Worm (Caenorhabditis elegans): Measurements from ENCODE around the gene fubl-2.

Gene fubl-2

ce11 chrIII:7087691-7088323 lies at the start of gene fubl-2:
TSS of gene fubl-2 (minus strand) at chrIII:7087741.
- TF ChIP-seq unc-39 (tag; optimal IDR thresholded peaks at IDR 0.05) (no peak), R02D3.7 (tag; optimal IDR thresholded peaks at IDR 0.05) (peak; percentile 44), nhr-43 (tag; optimal IDR thresholded peaks at IDR 0.05; ENCODE audit: poor library complexity, severe bottlenecking) (peak; percentile 83), ztf-4 (tag; optimal IDR thresholded peaks at IDR 0.05) (no peak), nhr-237 (tag; optimal IDR thresholded peaks at IDR 0.05) (no peak), nhr-76 (tag; optimal IDR thresholded peaks at IDR 0.05) (no peak), pha-4 (tag; optimal IDR thresholded peaks at IDR 0.05) (peak; percentile 71), fos-1 (tag; optimal IDR thresholded peaks at IDR 0.05) (no peak), mml-1 (tag; optimal IDR thresholded peaks at IDR 0.05) (no peak), jun-1 (tag; optimal IDR thresholded peaks at IDR 0.05) (no peak), unc-62 (GFP tag; optimal IDR thresholded peaks at IDR 0.05) (no peak), ceh-28 (tag; optimal IDR thresholded peaks at IDR 0.05) (peak; percentile 73), ceh-16 (tag; optimal IDR thresholded peaks at IDR 0.05) (no peak), eor-1 (tag; optimal IDR thresholded peaks at IDR 0.05) (no peak), nhr-12 (tag; optimal IDR thresholded peaks at IDR 0.05) (no peak), hmg-11 (tag; optimal IDR thresholded peaks at IDR 0.05) (no peak), daf-12 (tag; optimal IDR thresholded peaks at IDR 0.05) (no peak), elt-2 (tag; optimal IDR thresholded peaks at IDR 0.05) (peak; percentile 35), nfya-1 (tag; optimal IDR thresholded peaks at IDR 0.05; ENCODE audit: insufficient read depth) (peak; percentile 68), nhr-23 (tag; optimal IDR thresholded peaks at IDR 0.05) (no peak), pqm-1 (tag; optimal IDR thresholded peaks at IDR 0.05) (peak; percentile 24), lsy-12 (tag; optimal IDR thresholded peaks at IDR 0.05) (no peak), lin-39 (tag; optimal IDR thresholded peaks at IDR 0.05) (peak; percentile 72), nhr-25 (tag; optimal IDR thresholded peaks at IDR 0.05) (peak; percentile 41), fkh-2 (tag; optimal IDR thresholded peaks at IDR 0.05) (no peak), lin-15B (tag; optimal IDR thresholded peaks at IDR 0.05) (peak; percentile 82), snpc-4 (tag; optimal IDR thresholded peaks at IDR 0.05) (peak; percentile 58)

DNA sequence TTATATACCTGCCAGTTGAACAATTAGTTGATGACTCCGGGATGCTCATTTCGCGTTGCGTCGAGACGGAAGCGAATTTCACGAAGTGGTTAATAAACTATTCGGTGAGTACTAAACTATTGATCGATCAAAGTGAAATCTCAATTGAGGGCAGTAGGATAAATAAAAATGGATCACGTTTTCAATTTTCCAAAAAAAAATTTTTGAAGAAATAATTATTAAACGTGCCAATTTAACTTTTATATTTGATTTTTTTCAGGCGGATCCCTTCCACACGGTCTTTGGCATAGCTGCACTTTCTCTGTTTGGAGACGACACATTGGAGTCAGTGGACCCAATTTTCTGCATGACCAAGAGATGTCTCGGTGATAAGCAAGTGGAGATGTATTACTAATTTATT lies 48.5 kb upstream of the fubl-2 start, which contains the start of gene B0280.17:
Gene B0280.17, minus strand, starts transcription at position 101 of the 400 bp plus-strand sequence.
- TF ChIP-seq ZK546.5 (tag; optimal IDR thresholded peaks at IDR 0.05) (no peak), nfya-1 (tag; optimal IDR thresholded peaks at IDR 0.05; ENCODE audit: insufficient read depth) (no peak), skn-1 (tag; optimal IDR thresholded peaks at IDR 0.05) (no peak), mml-1 (tag; optimal IDR thresholded peaks at IDR 0.05) (no peak), nhr-237 (tag; optimal IDR thresholded peaks at IDR 0.05) (no peak), R02D3.7 (tag; optimal IDR thresholded peaks at IDR 0.05) (no peak), snpc-4 (tag; optimal IDR thresholded peaks at IDR 0.05) (no peak), nhr-23 (tag; optimal IDR thresholded peaks at IDR 0.05) (no peak), ztf-4 (tag; optimal IDR thresholded peaks at IDR 0.05) (no peak), lin-15B (tag; optimal IDR thresholded peaks at IDR 0.05) (no peak), hmg-11 (tag; optimal IDR thresholded peaks at IDR 0.05) (no peak)

ce11 chrIII:7133559-7133958 lies 46.0 kb upstream of the fubl-2 start, which contains the start of the genes pot-1 and ggtb-1:
TSS of gene pot-1 (minus strand) at chrIII:7133678.
TSS of gene ggtb-1 (plus strand) at chrIII:7133766.
- no peak for TF ChIP-seq nhr-77 (tag; optimal IDR thresholded peaks at IDR 0.05)
- no peak for TF ChIP-seq ztf-4 (tag; optimal IDR thresholded peaks at IDR 0.05)
- TF ChIP-seq lin-15B (tag; optimal IDR thresholded peaks at IDR 0.05) = peak; percentile 5
- TF ChIP-seq nfya-1 (tag; optimal IDR thresholded peaks at IDR 0.05; ENCODE audit: insufficient read depth) = peak; percentile 6
- peak; percentile 31 for TF ChIP-seq pha-4 (tag; optimal IDR thresholded peaks at IDR 0.05)

DNA sequence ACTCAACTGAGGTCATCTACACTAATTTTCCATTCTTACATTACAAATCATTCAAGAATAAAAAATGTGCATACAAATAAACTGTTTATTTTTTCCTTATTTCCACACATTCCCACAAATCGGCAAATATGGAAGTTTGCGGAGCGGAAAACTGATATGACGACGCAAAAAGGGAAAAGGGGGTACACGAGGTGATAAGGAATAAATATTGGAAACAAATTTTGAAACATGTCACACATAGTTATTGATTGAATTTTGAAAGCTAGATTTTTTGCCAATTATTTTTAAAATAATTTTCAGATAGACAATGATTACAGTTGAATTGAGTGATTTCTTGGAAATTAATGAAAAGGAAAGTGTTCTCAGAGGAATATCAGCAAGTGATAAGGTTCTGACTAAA lies 41.1 kb upstream of the fubl-2 start, which contains the start of gene viro-2:
Gene viro-2, plus strand, starts transcription at position 301 of the 400 bp plus-strand sequence.
- peak; percentile 25 for TF ChIP-seq elt-2 (tag; optimal IDR thresholded peaks at IDR 0.05)

- TF ChIP-seq nhr-43 (tag; optimal IDR thresholded peaks at IDR 0.05; ENCODE audit: poor library complexity, severe bottlenecking) (no peak), R02D3.7 (tag; optimal IDR thresholded peaks at IDR 0.05) (no peak), nhr-11 (tag; optimal IDR thresholded peaks at IDR 0.05) (no peak), ceh-82 (tag; optimal IDR thresholded peaks at IDR 0.05) (no peak), jun-1 (tag; optimal IDR thresholded peaks at IDR 0.05) (no peak)
Observed at ce11 chrIII:7124364-7124763, 36.8 kb upstream of the fubl-2 start, which contains the start of gene B0280.2. TSS of gene B0280.2 (plus strand) at chrIII:7124664.
